Worm (Caenorhabditis elegans): ENCODE data around the gene top-2.
A peak's percentile ranks its signal among the peaks of the same experiment; 100 is the strongest.

top-2 gene

ce11 chrII:11916555-11916941, 41.6 kb downstream of the top-2 start:
- TF ChIP-seq unc-39 (tag; optimal IDR thresholded peaks at IDR 0.05) (no peak), nhr-76 (tag; optimal IDR thresholded peaks at IDR 0.05) (no peak), ztf-11 (tag; optimal IDR thresholded peaks at IDR 0.05) (no peak), lin-13 (tag; optimal IDR thresholded peaks at IDR 0.05) (no peak), nhr-237 (tag; optimal IDR thresholded peaks at IDR 0.05) (no peak), mep-1 (tag; optimal IDR thresholded peaks at IDR 0.05) (no peak), flh-1 (GFP tag; optimal IDR thresholded peaks at IDR 0.05) (no peak), pha-4 (tag; optimal IDR thresholded peaks at IDR 0.05) (no peak)

- TF ChIP-seq elt-1 (tag; optimal IDR thresholded peaks at IDR 0.05; ENCODE audit: borderline replicate concordance, insufficient read depth) = no peak
- TF ChIP-seq snpc-4 (tag; optimal IDR thresholded peaks at IDR 0.05) = no peak
- TF ChIP-seq hlh-1 (tag; optimal IDR thresholded peaks at IDR 0.05) = no peak
- no peak for TF ChIP-seq ceh-39 (tag; optimal IDR thresholded peaks at IDR 0.05)
- no peak for TF ChIP-seq nhr-12 (tag; optimal IDR thresholded peaks at IDR 0.05)
- TF ChIP-seq blmp-1 (tag; optimal IDR thresholded peaks at IDR 0.05) = no peak
- no peak for TF ChIP-seq unc-39 (tag; optimal IDR thresholded peaks at IDR 0.05)
- no peak for TF ChIP-seq ces-1 (GFP tag; optimal IDR thresholded peaks at IDR 0.05)
- no peak for TF ChIP-seq ham-2 (GFP tag; optimal IDR thresholded peaks at IDR 0.05)
- no peak for TF ChIP-seq bed-3 (GFP tag; optimal IDR thresholded peaks at IDR 0.05)
- TF ChIP-seq ceh-43 (GFP tag; optimal IDR thresholded peaks at IDR 0.05) = no peak
- TF ChIP-seq mls-2 (tag; optimal IDR thresholded peaks at IDR 0.05) = no peak
- no peak for TF ChIP-seq cnd-1 (tag; optimal IDR thresholded peaks at IDR 0.05)
- TF ChIP-seq unc-120 (tag; optimal IDR thresholded peaks at IDR 0.05; ENCODE audit: poor library complexity, severe bottlenecking) = no peak
- no peak for TF ChIP-seq zip-8 (tag; optimal IDR thresholded peaks at IDR 0.05)
- TF ChIP-seq nhr-2 (tag; optimal IDR thresholded peaks at IDR 0.05) = no peak
- no peak for TF ChIP-seq ceh-83 (GFP tag; optimal IDR thresholded peaks at IDR 0.05)
These were observed 42.0 kb downstream of the top-2 start for ce11 chrII:11916945-11917344.

- TF ChIP-seq unc-62 (GFP tag; optimal IDR thresholded peaks at IDR 0.05) = no peak
- no peak for TF ChIP-seq ceh-39 (tag; optimal IDR thresholded peaks at IDR 0.05)
- TF ChIP-seq lsy-2 (tag; optimal IDR thresholded peaks at IDR 0.05) = no peak
- TF ChIP-seq nhr-28 (tag; optimal IDR thresholded peaks at IDR 0.05) = no peak
- TF ChIP-seq unc-39 (tag; optimal IDR thresholded peaks at IDR 0.05) = no peak
These were observed 42.6 kb downstream of the top-2 start for ce11 chrII:11917530-11917952.

ce11 chrII:11922757-11923538, 48.0 kb downstream of the top-2 start:
- TF ChIP-seq lsy-2 (tag; optimal IDR thresholded peaks at IDR 0.05) = no peak
- no peak for TF ChIP-seq nhr-12 (tag; optimal IDR thresholded peaks at IDR 0.05)
- TF ChIP-seq elt-1 (tag; optimal IDR thresholded peaks at IDR 0.05; ENCODE audit: borderline replicate concordance, insufficient read depth) = no peak
- no peak for TF ChIP-seq ceh-83 (GFP tag; optimal IDR thresholded peaks at IDR 0.05)
- no peak for TF ChIP-seq unc-39 (tag; optimal IDR thresholded peaks at IDR 0.05)
- no peak for TF ChIP-seq ceh-39 (tag; optimal IDR thresholded peaks at IDR 0.05)
- no peak for TF ChIP-seq mls-2 (tag; optimal IDR thresholded peaks at IDR 0.05)
- TF ChIP-seq sem-2 (GFP tag; optimal IDR thresholded peaks at IDR 0.05) = no peak
- TF ChIP-seq cnd-1 (tag; optimal IDR thresholded peaks at IDR 0.05) = no peak
- no peak for TF ChIP-seq flh-1 (GFP tag; optimal IDR thresholded peaks at IDR 0.05)
- no peak for TF ChIP-seq nhr-237 (tag; optimal IDR thresholded peaks at IDR 0.05)
- TF ChIP-seq ces-1 (GFP tag; optimal IDR thresholded peaks at IDR 0.05) = no peak
- TF ChIP-seq ham-2 (GFP tag; optimal IDR thresholded peaks at IDR 0.05) = no peak
- no peak for TF ChIP-seq zip-8 (tag; optimal IDR thresholded peaks at IDR 0.05)
- TF ChIP-seq nhr-28 (tag; optimal IDR thresholded peaks at IDR 0.05) = no peak
- TF ChIP-seq tbx-8 (GFP tag; optimal IDR thresholded peaks at IDR 0.05) = no peak

- TF ChIP-seq snpc-4 (tag; optimal IDR thresholded peaks at IDR 0.05) (no peak), lin-13 (tag; optimal IDR thresholded peaks at IDR 0.05) (no peak), nhr-28 (tag; optimal IDR thresholded peaks at IDR 0.05) (no peak), elt-1 (tag; optimal IDR thresholded peaks at IDR 0.05; ENCODE audit: borderline replicate concordance, insufficient read depth) (no peak), ham-2 (GFP tag; optimal IDR thresholded peaks at IDR 0.05) (peak; percentile 20), nhr-2 (tag; optimal IDR thresholded peaks at IDR 0.05) (no peak), unc-39 (tag; optimal IDR thresholded peaks at IDR 0.05) (no peak), tbx-8 (GFP tag; optimal IDR thresholded peaks at IDR 0.05) (no peak)
These were observed 48.8 kb downstream of the top-2 start for ce11 chrII:11923620-11924298.
